Worm (Caenorhabditis elegans): ENCODE data around the gene daf-18.

- TF ChIP-seq Y53G8AR.9 (GFP tag; conservative IDR thresholded peaks at IDR 0.05) (no peak), fkh-3 (tag; optimal IDR thresholded peaks at IDR 0.05) (no peak), D2030.7 (GFP tag; IDR thresholded peaks at IDR 0.05) (no peak), ccch-3 (GFP tag; optimal IDR thresholded peaks at IDR 0.05) (no peak), nhr-90 (tag; optimal IDR thresholded peaks at IDR 0.05) (no peak), K12H6.12 (tag; optimal IDR thresholded peaks at IDR 0.05) (no peak), ZK185.1 (tag; optimal IDR thresholded peaks at IDR 0.05; ENCODE audit: poor library complexity, severe bottlenecking) (no peak), F22D6.2 (tag; optimal IDR thresholded peaks at IDR 0.05) (no peak), attf-5 (GFP tag; optimal IDR thresholded peaks at IDR 0.05) (peak; percentile 51), ztf-6 (GFP tag; IDR thresholded peaks at IDR 0.05) (no peak), xnd-1 (tag; optimal IDR thresholded peaks at IDR 0.05) (no peak), rcor-1 (GFP tag; IDR thresholded peaks at IDR 0.05) (no peak), mes-4 (tag; optimal IDR thresholded peaks at IDR 0.05) (no peak), athp-1 (tag; optimal IDR thresholded peaks at IDR 0.05) (no peak)
Observed at ce11 chrIV:383135-383731, 41.7 kb downstream of the daf-18 start, which contains the start of gene spl-1.
